Fruit fly (Drosophila melanogaster) whole organism, embryonic: ENCODE results near the gene Rab39.

Source experiments
- Bdp1 ChIP-seq: fragments of 200-800 bp; sonication (Bioruptor generic); optimal IDR thresholded peaks from 3 replicates; lab custom pipeline; 2016; ENCODE audit warnings: missing biosample characterization, missing genetic modification characterization
- BtbVII ChIP-seq: fragments of 200-800 bp; sonication (Bioruptor generic); optimal IDR thresholded peaks from 3 replicates; lab custom pipeline; 2017; ENCODE audit warnings: missing biosample characterization, mild to moderate bottlenecking, missing genetic modification characterization
- CG10209 ChIP-seq: fragments of 200-800 bp; sonication (Bioruptor generic); optimal IDR thresholded peaks from 3 replicates; lab custom pipeline; 2017; ENCODE audit warnings: missing biosample characterization, mild to moderate bottlenecking, missing genetic modification characterization, missing genetic modification reagents
- CG10321 ChIP-seq: fragments of 200-800 bp; sonication (Bioruptor generic); IDR thresholded peaks from 2 replicates; pipeline ENCODE4 v1.3.6; 2022; ENCODE audit warnings: missing biosample characterization, missing genetic modification characterization
- CG11085 ChIP-seq: fragments of 200-800 bp; sonication (Bioruptor generic); IDR thresholded peaks from 2 replicates; pipeline ENCODE4 v1.3.6; 2022; ENCODE audit warnings: missing biosample characterization, missing genetic modification characterization
- CG12391 ChIP-seq: fragments of 200-800 bp; sonication (Bioruptor generic); optimal IDR thresholded peaks from 3 replicates; lab custom pipeline; 2018; ENCODE audit warnings: missing biosample characterization, mild to moderate bottlenecking, missing genetic modification characterization, moderate library complexity
- CG15269 ChIP-seq: fragments of 200-800 bp; sonication (Bioruptor generic); optimal IDR thresholded peaks from 2 replicates; lab custom pipeline; 2018; ENCODE audit warnings: missing biosample characterization, mild to moderate bottlenecking, missing genetic modification characterization, moderate library complexity
- CG16779 ChIP-seq: fragments of 200-800 bp; sonication (Bioruptor generic); IDR thresholded peaks from 2 replicates; pipeline ENCODE4 v1.3.6; 2022; ENCODE audit warnings: missing biosample characterization, missing genetic modification characterization
- CG17361 ChIP-seq: fragments of 200-800 bp; sonication (Bioruptor generic); IDR thresholded peaks from 3 replicates; pipeline ENCODE4 v1.3.6; 2022; ENCODE audit warnings: missing biosample characterization, missing genetic modification characterization
- CG2116 ChIP-seq: fragments of 200-800 bp; sonication (Bioruptor generic); optimal IDR thresholded peaks from 3 replicates; lab custom pipeline; 2018; ENCODE audit warnings: missing biosample characterization, mild to moderate bottlenecking, missing genetic modification characterization
- CG2202 ChIP-seq: fragments of 200-800 bp; sonication (Bioruptor generic); optimal IDR thresholded peaks from 2 replicates; lab custom pipeline; 2018; ENCODE audit warnings: missing biosample characterization, mild to moderate bottlenecking, missing genetic modification characterization
- CG2875 ChIP-seq: fragments of 200-800 bp; sonication (Bioruptor generic); optimal IDR thresholded peaks from 2 replicates; lab custom pipeline; 2017; ENCODE audit warnings: missing biosample characterization, mild to moderate bottlenecking, missing genetic modification characterization, missing genetic modification reagents
- CG30403 ChIP-seq: fragments of 200-800 bp; sonication (Bioruptor generic); optimal IDR thresholded peaks from 3 replicates; lab custom pipeline; 2016; ENCODE audit warnings: missing biosample characterization, missing genetic modification characterization
- CG33213 ChIP-seq: fragments of 200-800 bp; sonication (Bioruptor generic); optimal IDR thresholded peaks from 3 replicates; lab custom pipeline; 2016; ENCODE audit warnings: missing biosample characterization, missing genetic modification characterization
- CG4424 ChIP-seq: fragments of 200-800 bp; sonication (Bioruptor generic); optimal IDR thresholded peaks from 3 replicates; lab custom pipeline; 2016; ENCODE audit warnings: missing biosample characterization, missing genetic modification characterization
- CG6254 ChIP-seq: fragments of 200-800 bp; sonication (Bioruptor generic); optimal IDR thresholded peaks from 3 replicates; lab custom pipeline; 2017; ENCODE audit warnings: mild to moderate bottlenecking, missing biosample characterization, missing genetic modification reagents, missing genetic modification characterization
- CG7987 ChIP-seq: fragments of 200-800 bp; sonication (Bioruptor generic); optimal IDR thresholded peaks from 2 replicates; lab custom pipeline; 2018; ENCODE audit warnings: missing biosample characterization, mild to moderate bottlenecking, missing genetic modification characterization, moderate library complexity
- CG8290 ChIP-seq, 3 experiments: fragments of 200-800 bp; sonication (Bioruptor generic); optimal IDR thresholded peaks; 2 replicates each; lab custom pipeline; 2016 to 2019; ENCODE audit warnings: missing biosample characterization in 3 of 3, missing genetic modification characterization in 3 of 3, mild to moderate bottlenecking in 2 of 3, moderate library complexity in 1 of 3
- CG8388 ChIP-seq: fragments of 200-800 bp; sonication (Bioruptor generic); optimal IDR thresholded peaks from 2 replicates; lab custom pipeline; 2019; ENCODE audit warnings: missing biosample characterization, mild to moderate bottlenecking, missing genetic modification characterization, moderate library complexity
- CG9817 ChIP-seq: fragments of 200-800 bp; sonication (Bioruptor generic); optimal IDR thresholded peaks from 2 replicates; lab custom pipeline; 2018; ENCODE audit warnings: missing biosample characterization, mild to moderate bottlenecking, missing genetic modification characterization, moderate library complexity
- CHES-1-like ChIP-seq: fragments of 200-800 bp; sonication (Bioruptor generic); optimal IDR thresholded peaks from 2 replicates; lab custom pipeline; 2016; ENCODE audit warnings: missing biosample characterization, missing genetic modification characterization
- CoRest ChIP-seq: fragments of 200-800 bp; sonication (Bioruptor generic); optimal IDR thresholded peaks from 3 replicates; lab custom pipeline; 2018; ENCODE audit warnings: missing biosample characterization, mild to moderate bottlenecking, missing genetic modification characterization, moderate library complexity
- Doc3 ChIP-seq: fragments of 200-800 bp; sonication (Bioruptor generic); IDR thresholded peaks from 3 replicates; pipeline ENCODE4 v1.3.6; 2022; ENCODE audit warnings: missing biosample characterization, missing genetic modification characterization; ENCODE audit not compliant: partially characterized antibody
- Fer3 ChIP-seq: fragments of 200-800 bp; sonication (Bioruptor generic); optimal IDR thresholded peaks from 2 replicates; lab custom pipeline; 2018; ENCODE audit warnings: missing biosample characterization, mild to moderate bottlenecking, missing genetic modification characterization, moderate library complexity
- HLH3B ChIP-seq: fragments of 200-800 bp; sonication (Bioruptor generic); IDR thresholded peaks from 2 replicates; pipeline ENCODE4 v1.3.6; 2022; ENCODE audit warnings: missing biosample characterization, missing genetic modification characterization
- Hand ChIP-seq: fragments of 200-800 bp; sonication (Bioruptor generic); optimal IDR thresholded peaks from 2 replicates; lab custom pipeline; 2017; ENCODE audit warnings: mild to moderate bottlenecking, missing biosample characterization, missing genetic modification reagents, missing genetic modification characterization
- Hr78 ChIP-seq, 2 experiments: fragments of 200-800 bp in 1 of 2; fragments of >200 bp in 1 of 2; sonication (Bioruptor generic) in 1 of 2; optimal IDR thresholded peaks; 2 replicates each; lab custom pipeline; 2017 to 2019; ENCODE audit warnings: missing biosample characterization in 2 of 2, missing genetic modification characterization in 2 of 2, mild to moderate bottlenecking in 1 of 2, moderate library complexity in 1 of 2
- Pdp1 ChIP-seq, 2 experiments: fragments of 200-800 bp; sonication (Bioruptor generic); optimal IDR thresholded peaks; 3 replicates each; lab custom pipeline; 2016; ENCODE audit warnings: missing biosample characterization in 2 of 2, missing genetic modification characterization in 2 of 2, mild to moderate bottlenecking in 1 of 2, moderate library complexity in 1 of 2
- Sin3A ChIP-seq: fragments of >200 bp; optimal IDR thresholded peaks from 2 replicates; lab custom pipeline; 2018
- Vsx1 ChIP-seq: fragments of 200-800 bp; sonication (Bioruptor generic); optimal IDR thresholded peaks from 2 replicates; lab custom pipeline; 2017; ENCODE audit warnings: missing biosample characterization, mild to moderate bottlenecking, missing genetic modification characterization, missing genetic modification reagents
- ci ChIP-seq: fragments of 200-800 bp; sonication (Bioruptor generic); IDR thresholded peaks from 3 replicates; pipeline ENCODE4 v1.3.6; 2022; ENCODE audit warnings: missing biosample characterization, missing genetic modification characterization
- cwo ChIP-seq: fragments of 200-800 bp; sonication (Bioruptor generic); optimal IDR thresholded peaks from 3 replicates; lab custom pipeline; 2017; ENCODE audit warnings: missing biosample characterization, missing genetic modification characterization, mild to moderate bottlenecking, moderate library complexity, missing genetic modification reagents
- gcm2 ChIP-seq: fragments of 200-800 bp; sonication (Bioruptor generic); optimal IDR thresholded peaks from 2 replicates; lab custom pipeline; 2016; ENCODE audit warnings: missing biosample characterization, missing genetic modification characterization
- gsb ChIP-seq: fragments of 200-800 bp; sonication (Bioruptor generic); IDR thresholded peaks from 2 replicates; pipeline ENCODE4 v1.3.6; 2022; ENCODE audit warnings: missing biosample characterization, missing genetic modification characterization
- hbn ChIP-seq: fragments of 200-800 bp; sonication (Bioruptor generic); IDR thresholded peaks from 2 replicates; pipeline ENCODE4 v1.3.6; 2022; ENCODE audit warnings: missing biosample characterization, missing genetic modification characterization; ENCODE audit not compliant: partially characterized antibody
- her ChIP-seq: fragments of 200-800 bp; sonication (Bioruptor generic); optimal IDR thresholded peaks from 2 replicates; lab custom pipeline; 2016; ENCODE audit warnings: missing biosample characterization, missing genetic modification characterization
- klu ChIP-seq: fragments of 200-800 bp; sonication (Bioruptor generic); IDR thresholded peaks from 2 replicates; pipeline ENCODE4 v1.3.6; 2022; ENCODE audit warnings: missing biosample characterization, missing genetic modification characterization
- mirr ChIP-seq: fragments of 200-800 bp; sonication (Bioruptor generic); optimal IDR thresholded peaks from 3 replicates; lab custom pipeline; 2018; ENCODE audit warnings: missing biosample characterization, mild to moderate bottlenecking, missing genetic modification characterization
- nau ChIP-seq: fragments of 200-800 bp; sonication (Bioruptor generic); optimal IDR thresholded peaks from 3 replicates; lab custom pipeline; 2017; ENCODE audit warnings: missing biosample characterization, mild to moderate bottlenecking, missing genetic modification characterization, missing genetic modification reagents
- pum ChIP-seq: fragments of 200-800 bp; sonication (Bioruptor generic); optimal IDR thresholded peaks from 2 replicates; lab custom pipeline; 2016; ENCODE audit warnings: missing biosample characterization, missing genetic modification characterization
- seq ChIP-seq: fragments of 200-800 bp; sonication (Bioruptor generic); IDR thresholded peaks from 2 replicates; pipeline ENCODE4 v1.3.6; 2022; ENCODE audit warnings: missing biosample characterization, missing genetic modification characterization
- shn ChIP-seq: fragments of 200-800 bp; sonication (Bioruptor generic); optimal IDR thresholded peaks from 3 replicates; lab custom pipeline; 2016; ENCODE audit warnings: missing biosample characterization, missing genetic modification characterization
- sob ChIP-seq: fragments of 200-800 bp; sonication (Bioruptor generic); IDR thresholded peaks from 2 replicates; pipeline ENCODE4 v1.3.6; 2022; ENCODE audit warnings: missing biosample characterization, missing genetic modification characterization
- tap ChIP-seq: fragments of 200-800 bp; optimal IDR thresholded peaks from 3 replicates; lab custom pipeline; 2019; ENCODE audit warnings: missing biosample characterization, mild to moderate bottlenecking, missing genetic modification characterization, moderate library complexity
- unpg ChIP-seq: fragments of 200-800 bp; sonication (Bioruptor generic); optimal IDR thresholded peaks from 3 replicates; lab custom pipeline; 2018; ENCODE audit warnings: missing biosample characterization, mild to moderate bottlenecking, missing genetic modification characterization, moderate library complexity
- wdn ChIP-seq: fragments of 200-800 bp; sonication (Bioruptor generic); IDR thresholded peaks from 2 replicates; pipeline ENCODE4 v1.3.6; 2022; ENCODE audit warnings: missing biosample characterization, missing genetic modification characterization
- zfh2 ChIP-seq: fragments of 200-800 bp; sonication (Bioruptor generic); optimal IDR thresholded peaks from 2 replicates; lab custom pipeline; 2016; ENCODE audit warnings: missing biosample characterization, missing genetic modification characterization

Rab39 gene

DNA sequence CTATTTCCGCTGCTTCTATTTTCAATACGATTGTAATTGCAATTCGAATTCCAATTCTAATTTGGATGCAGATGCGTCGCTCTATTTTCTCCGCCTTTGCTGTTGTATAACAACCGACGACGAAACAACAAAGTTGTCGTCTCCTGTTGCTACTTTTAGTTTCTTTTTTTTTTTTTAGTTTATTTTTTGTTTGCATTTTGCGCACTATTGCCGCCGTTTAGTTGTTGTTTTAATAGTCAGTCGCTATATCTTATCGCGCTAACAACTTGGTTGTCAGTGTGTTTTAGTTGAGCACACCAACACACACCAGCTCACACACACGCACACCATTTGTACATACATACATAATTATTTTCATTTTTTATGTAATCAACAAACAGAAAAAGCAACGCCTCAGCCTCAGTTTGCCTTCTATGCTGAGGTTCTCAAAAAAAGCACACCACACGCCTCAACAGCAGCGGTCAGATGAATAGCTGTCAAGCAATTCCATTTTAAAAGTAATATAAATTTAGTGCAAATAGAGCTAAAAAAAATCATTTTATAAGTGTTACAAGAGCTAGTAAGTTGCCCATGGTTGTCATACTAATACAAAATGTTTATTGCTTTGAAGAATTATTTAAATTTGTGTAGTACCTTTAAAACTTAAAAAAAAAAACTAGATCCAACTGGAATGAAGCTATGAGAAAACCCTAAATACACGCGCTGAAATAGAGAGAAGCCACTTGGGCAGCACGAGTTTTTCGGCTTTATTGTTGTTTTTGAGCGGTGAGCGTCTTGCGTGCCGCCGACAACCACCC, 33.2 kb upstream of the Rab39 start (continued):
- TF ChIP-seq tap (tag; lab: Kevin White, UChicago) (peak; percentile 67), HLH3B (GFP tag; lab: Robert Waterston, UW) (peak; percentile 63), BtbVII (GFP tag; lab: Kevin White, UChicago) (peak; percentile 86), CG2875 (GFP tag; lab: Kevin White, UChicago) (no peak), mirr (GFP tag; lab: Kevin White, UChicago) (peak; percentile 52), Doc3 (no peak), CG10209 (peak; percentile 81), CG7987 (GFP tag; lab: Kevin White, UChicago) (peak; percentile 55), CG30403 (GFP tag; lab: Kevin White, UChicago) (peak; percentile 76), CG8388 (GFP tag; lab: Kevin White, UChicago) (peak; percentile 73), Sin3A (lab: Kevin White, UChicago) (no peak), zfh2 (peak; percentile 47), CG11085 (GFP tag; lab: Robert Waterston, UW) (peak; percentile 43; the same call in 1 of the 2 replicates), seq (GFP tag; lab: Robert Waterston, UW) (peak; percentile 57), CoRest (peak; percentile 83), sob (GFP tag; lab: Robert Waterston, UW) (peak; percentile 56; the same call in 1 of the 2 replicates), CG16779 (no peak), CG12391 (tag; lab: Kevin White, UChicago) (peak; percentile 77), CG9817 (peak; percentile 82), gsb (GFP tag; lab: Robert Waterston, UW) (peak; percentile 56), Fer3 (tag; lab: Kevin White, UChicago) (peak; percentile 87), shn (GFP tag; lab: Kevin White, UChicago) (peak; percentile 51), Bdp1 (GFP tag; lab: Kevin White, UChicago) (peak; percentile 32), CG17361 (GFP tag; lab: Robert Waterston, UW) (peak; percentile 82), Hand (GFP tag; lab: Kevin White, UChicago) (peak; percentile 69), CG15269 (tag; lab: Kevin White, UChicago) (peak; percentile 88), CG10321 (0 out of 2 replicates have a peak, but pooled peaks have one; percentile 27), CG33213 (no peak), pum (GFP tag; lab: Kevin White, UChicago) (no peak), wdn (GFP tag; lab: Robert Waterston, UW) (no peak; the same call in 1 of the 2 replicates), nau (GFP tag; lab: Kevin White, UChicago) (peak; percentile 62), cwo (GFP tag; lab: Kevin White, UChicago) (peak; percentile 93), unpg (GFP tag; lab: Kevin White, UChicago) (peak; percentile 84), Vsx1 (GFP tag; lab: Kevin White, UChicago) (peak; percentile 39), CHES-1-like (peak; percentile 91), her (GFP tag; lab: Kevin White, UChicago) (peak; percentile 19), hbn (GFP tag; lab: Robert Waterston, UW) (no peak), Pdp1 (GFP tag; optimal IDR thresholded peaks at IDR 0.05; lab: Kevin White, UChicago) (peak; percentile 28 to 89), CG8290 (GFP tag; optimal IDR thresholded peaks at IDR 0.05; lab: Kevin White, UChicago) (no peak), CG8290 (tag; optimal IDR thresholded peaks at IDR 0.05; lab: Kevin White, UChicago) (peak in 1 of 2 experiments; percentile 63), gcm2 (peak; percentile 36), Hr78 (GFP tag; optimal IDR thresholded peaks at IDR 0.05; lab: Kevin White, UChicago) (no peak), klu (GFP tag; lab: Robert Waterston, UW) (peak; percentile 22; the same call in 1 of the 2 replicates), ci (GFP tag; lab: Robert Waterston, UW) (0 out of 3 replicates have a peak, but pooled peaks have one; percentile 41), CG2202 (no peak), CG2116 (GFP tag; lab: Kevin White, UChicago) (peak; percentile 19), CG4424 (GFP tag; lab: Kevin White, UChicago) (peak; percentile 65), CG6254 (GFP tag; lab: Kevin White, UChicago) (no peak)
